Fruit fly (Drosophila melanogaster): ENCODE measurements around the gene Obp8a.

DNA sequence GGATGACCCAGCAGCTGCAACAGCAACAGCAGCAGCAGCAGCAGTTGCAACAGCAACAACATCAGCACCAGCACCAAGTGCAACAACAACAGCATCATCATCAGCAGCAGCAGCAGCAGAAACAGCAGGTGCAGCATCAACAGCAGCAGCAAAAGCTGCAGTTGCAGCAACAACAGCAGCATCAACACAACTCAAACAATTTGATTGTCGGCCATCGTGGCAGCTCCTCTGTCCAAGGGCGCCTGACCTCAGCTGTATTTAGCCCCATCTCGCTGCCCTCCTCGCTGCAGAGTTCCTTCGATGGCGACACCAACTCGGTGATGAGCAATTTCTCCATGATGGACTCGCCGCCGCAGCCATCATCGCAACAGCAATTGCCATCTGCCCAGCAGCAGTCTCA is 46.4 kb upstream of the Obp8a start:
- TF ChIP-seq CTCF (optimal IDR thresholded peaks at IDR 0.05): no peak
- TF ChIP-seq CG8478 (optimal IDR thresholded peaks at IDR 0.05): no peak
